Fruit fly (Drosophila melanogaster) whole organism, embryonic: ENCODE measurements around the gene CG1774.

Experiments used
- Abd-B ChIP-seq: fragments of 200-800 bp; sonication (Bioruptor generic); optimal IDR thresholded peaks from 2 replicates; lab custom pipeline; 2018; ENCODE audit warnings: missing biosample characterization, mild to moderate bottlenecking, missing genetic modification characterization, moderate library complexity
- Ada2b ChIP-seq: fragments of 200-800 bp; sonication (Bioruptor generic); IDR thresholded peaks from 2 replicates; pipeline ENCODE4 v1.3.6; 2022; ENCODE audit warnings: missing biosample characterization, missing genetic modification characterization
- Bdp1 ChIP-seq: fragments of 200-800 bp; sonication (Bioruptor generic); optimal IDR thresholded peaks from 3 replicates; lab custom pipeline; 2016; ENCODE audit warnings: missing biosample characterization, missing genetic modification characterization
- Bteb2 ChIP-seq: fragments of 200-800 bp; sonication (Bioruptor generic); optimal IDR thresholded peaks from 2 replicates; lab custom pipeline; 2016; ENCODE audit warnings: missing biosample characterization, missing genetic modification characterization
- CG11085 ChIP-seq: fragments of 200-800 bp; sonication (Bioruptor generic); IDR thresholded peaks from 2 replicates; pipeline ENCODE4 v1.3.6; 2022; ENCODE audit warnings: missing biosample characterization, missing genetic modification characterization
- CG11456 ChIP-seq: fragments of 200-800 bp; sonication (Bioruptor generic); IDR thresholded peaks from 3 replicates; pipeline ENCODE4 v1.3.6; 2022; ENCODE audit warnings: missing biosample characterization, missing genetic modification characterization
- CG12391 ChIP-seq: fragments of 200-800 bp; sonication (Bioruptor generic); optimal IDR thresholded peaks from 3 replicates; lab custom pipeline; 2018; ENCODE audit warnings: missing biosample characterization, mild to moderate bottlenecking, missing genetic modification characterization, moderate library complexity
- CG12942 ChIP-seq: fragments of 200-800 bp; sonication (Bioruptor generic); optimal IDR thresholded peaks from 3 replicates; lab custom pipeline; 2016; ENCODE audit warnings: missing biosample characterization, missing genetic modification characterization
- CG13296 ChIP-seq: fragments of 200-800 bp; sonication (Bioruptor generic); optimal IDR thresholded peaks from 3 replicates; lab custom pipeline; 2018; ENCODE audit warnings: missing biosample characterization, mild to moderate bottlenecking, missing genetic modification characterization
- CG14860 ChIP-seq: fragments of 200-800 bp; sonication (Bioruptor generic); IDR thresholded peaks from 3 replicates; pipeline ENCODE4 v1.3.6; 2022; ENCODE audit warnings: missing biosample characterization, missing genetic modification characterization; ENCODE audit not compliant: partially characterized antibody
- CG18619 ChIP-seq: fragments of 200-800 bp; sonication (Bioruptor generic); optimal IDR thresholded peaks from 3 replicates; lab custom pipeline; 2017; ENCODE audit warnings: missing biosample characterization, mild to moderate bottlenecking, missing genetic modification characterization
- CG2202 ChIP-seq: fragments of 200-800 bp; sonication (Bioruptor generic); optimal IDR thresholded peaks from 2 replicates; lab custom pipeline; 2018; ENCODE audit warnings: missing biosample characterization, mild to moderate bottlenecking, missing genetic modification characterization
- CG32772 ChIP-seq: fragments of 200-800 bp; sonication (Bioruptor generic); IDR thresholded peaks from 2 replicates; pipeline ENCODE4 v1.3.6; 2022; ENCODE audit warnings: missing biosample characterization, missing genetic modification characterization
- CG33557 ChIP-seq: fragments of 200-800 bp; sonication (Bioruptor generic); optimal IDR thresholded peaks from 2 replicates; lab custom pipeline; 2019; ENCODE audit warnings: missing biosample characterization, mild to moderate bottlenecking, missing genetic modification characterization, moderate library complexity
- CG3726 ChIP-seq: fragments of 200-800 bp; sonication (Bioruptor generic); IDR thresholded peaks from 3 replicates; pipeline ENCODE4, ENCODE4 v1.3.6; 2022; ENCODE audit warnings: missing biosample characterization, missing genetic modification characterization
- CG4730 ChIP-seq: fragments of 200-800 bp; sonication (Bioruptor generic); IDR thresholded peaks from 2 replicates; pipeline ENCODE4 v1.3.6; 2022; ENCODE audit warnings: missing biosample characterization, missing genetic modification characterization
- CG6813 ChIP-seq: fragments of 200-800 bp; sonication (Bioruptor generic); optimal IDR thresholded peaks from 2 replicates; lab custom pipeline; 2017; ENCODE audit warnings: missing biosample characterization, missing genetic modification characterization, mild to moderate bottlenecking, moderate library complexity, missing genetic modification reagents
- CG7372 ChIP-seq: fragments of 200-800 bp; sonication (Bioruptor generic); IDR thresholded peaks from 2 replicates; pipeline ENCODE4 v1.3.6; 2022; ENCODE audit warnings: missing biosample characterization, missing genetic modification characterization
- CG7987 ChIP-seq: fragments of 200-800 bp; sonication (Bioruptor generic); optimal IDR thresholded peaks from 2 replicates; lab custom pipeline; 2018; ENCODE audit warnings: missing biosample characterization, mild to moderate bottlenecking, missing genetic modification characterization, moderate library complexity
- CG8290 ChIP-seq, 3 experiments: fragments of 200-800 bp; sonication (Bioruptor generic); optimal IDR thresholded peaks; 2 replicates each; lab custom pipeline; 2016 to 2019; ENCODE audit warnings: missing biosample characterization in 3 of 3, missing genetic modification characterization in 3 of 3, mild to moderate bottlenecking in 2 of 3, moderate library complexity in 1 of 3
- CG8388 ChIP-seq: fragments of 200-800 bp; sonication (Bioruptor generic); optimal IDR thresholded peaks from 2 replicates; lab custom pipeline; 2019; ENCODE audit warnings: missing biosample characterization, mild to moderate bottlenecking, missing genetic modification characterization, moderate library complexity
- CG9609 ChIP-seq: fragments of 200-800 bp; sonication (Bioruptor generic); optimal IDR thresholded peaks from 3 replicates; lab custom pipeline; 2016; ENCODE audit warnings: missing biosample characterization, missing genetic modification characterization
- Dad ChIP-seq: fragments of 200-800 bp; sonication (Bioruptor generic); optimal IDR thresholded peaks from 3 replicates; lab custom pipeline; 2016; ENCODE audit warnings: missing biosample characterization, missing genetic modification characterization
- Dip2 ChIP-seq: fragments of 200-800 bp; sonication (Bioruptor generic); IDR thresholded peaks from 2 replicates; pipeline ENCODE4 v1.3.6; 2022; ENCODE audit warnings: missing biosample characterization, missing genetic modification characterization
- Dip3 ChIP-seq: fragments of 200-800 bp; sonication (Bioruptor generic); optimal IDR thresholded peaks from 3 replicates; lab custom pipeline; 2016; ENCODE audit warnings: missing biosample characterization, missing genetic modification characterization
- Fer3 ChIP-seq: fragments of 200-800 bp; sonication (Bioruptor generic); optimal IDR thresholded peaks from 2 replicates; lab custom pipeline; 2018; ENCODE audit warnings: missing biosample characterization, mild to moderate bottlenecking, missing genetic modification characterization, moderate library complexity
- HLH54F ChIP-seq: fragments of 200-800 bp; sonication (Bioruptor generic); optimal IDR thresholded peaks from 3 replicates; lab custom pipeline; 2016; ENCODE audit warnings: missing biosample characterization, missing genetic modification characterization
- Hr39 ChIP-seq: fragments of >200 bp; optimal IDR thresholded peaks from 2 replicates; lab custom pipeline; 2017
- NC2β ChIP-seq: fragments of 200-800 bp; sonication (Bioruptor generic); optimal IDR thresholded peaks from 2 replicates; lab custom pipeline; 2016; ENCODE audit warnings: missing biosample characterization, missing genetic modification characterization
- Oaz ChIP-seq: fragments of 200-800 bp; sonication (Bioruptor generic); IDR thresholded peaks from 2 replicates; pipeline ENCODE4 v1.3.6; 2022; ENCODE audit warnings: missing biosample characterization, missing genetic modification characterization
- PHDP ChIP-seq: fragments of 200-800 bp; sonication (Bioruptor generic); optimal IDR thresholded peaks from 3 replicates; lab custom pipeline; 2018; ENCODE audit warnings: missing biosample characterization, mild to moderate bottlenecking, missing genetic modification characterization, moderate library complexity
- Spps ChIP-seq: fragments of 200-800 bp; sonication (Bioruptor generic); optimal IDR thresholded peaks from 2 replicates; lab custom pipeline; 2018; ENCODE audit warnings: missing biosample characterization, mild to moderate bottlenecking, missing genetic modification characterization
- Sry-δ ChIP-seq: fragments of 200-800 bp; sonication (Bioruptor generic); optimal IDR thresholded peaks from 2 replicates; lab custom pipeline; 2016; ENCODE audit warnings: missing biosample characterization, missing genetic modification characterization
- Xbp1 ChIP-seq: fragments of 200-800 bp; sonication (Bioruptor generic); optimal IDR thresholded peaks from 3 replicates; lab custom pipeline; 2016; ENCODE audit warnings: missing biosample characterization, mild to moderate bottlenecking, missing genetic modification characterization
- ara ChIP-seq: fragments of 200-800 bp; sonication (Bioruptor generic); IDR thresholded peaks from 2 replicates; pipeline ENCODE4 v1.3.6; 2022; ENCODE audit warnings: missing biosample characterization, missing genetic modification characterization
- cg ChIP-seq: fragments of 200-800 bp; sonication (Bioruptor generic); optimal IDR thresholded peaks from 3 replicates; lab custom pipeline; 2019; ENCODE audit warnings: missing biosample characterization, mild to moderate bottlenecking, missing genetic modification characterization, moderate library complexity
- ci ChIP-seq: fragments of 200-800 bp; sonication (Bioruptor generic); IDR thresholded peaks from 3 replicates; pipeline ENCODE4 v1.3.6; 2022; ENCODE audit warnings: missing biosample characterization, missing genetic modification characterization
- gro ChIP-seq: fragments of 200-800 bp; sonication (Bioruptor generic); optimal IDR thresholded peaks from 2 replicates; lab custom pipeline; 2016; ENCODE audit warnings: missing biosample characterization, missing genetic modification characterization
- ham ChIP-seq: fragments of 200-800 bp; sonication (Bioruptor generic); IDR thresholded peaks from 2 replicates; pipeline ENCODE4 v1.3.6; 2022; ENCODE audit warnings: missing biosample characterization, missing genetic modification characterization
- jigr1 ChIP-seq: fragments of 200-800 bp; sonication (Bioruptor generic); IDR thresholded peaks from 3 replicates; pipeline ENCODE4 v1.3.6; 2022; ENCODE audit warnings: missing biosample characterization, missing genetic modification characterization
- lab ChIP-seq: fragments of 200-800 bp; sonication (Bioruptor generic); optimal IDR thresholded peaks from 3 replicates; lab custom pipeline; 2017; ENCODE audit warnings: missing biosample characterization, missing genetic modification characterization, mild to moderate bottlenecking, moderate library complexity, missing genetic modification reagents
- lbe ChIP-seq: fragments of 200-800 bp; sonication (Bioruptor generic); optimal IDR thresholded peaks from 2 replicates; lab custom pipeline; 2016; ENCODE audit warnings: missing biosample characterization, mild to moderate bottlenecking, missing genetic modification characterization
- nom ChIP-seq: fragments of 200-800 bp; sonication (Bioruptor generic); optimal IDR thresholded peaks from 2 replicates; lab custom pipeline; 2017; ENCODE audit warnings: missing biosample characterization, missing genetic modification characterization, mild to moderate bottlenecking, moderate library complexity, missing genetic modification reagents
- odd ChIP-seq: fragments of 200-800 bp; sonication (Bioruptor generic); optimal IDR thresholded peaks from 2 replicates; lab custom pipeline; 2017; ENCODE audit warnings: missing biosample characterization, mild to moderate bottlenecking, missing genetic modification characterization
- peb ChIP-seq: fragments of 200-800 bp; sonication (Bioruptor generic); IDR thresholded peaks from 2 replicates; pipeline ENCODE4 v1.3.6; 2022; ENCODE audit warnings: missing biosample characterization, missing genetic modification characterization
- pum ChIP-seq: fragments of 200-800 bp; sonication (Bioruptor generic); optimal IDR thresholded peaks from 2 replicates; lab custom pipeline; 2016; ENCODE audit warnings: missing biosample characterization, missing genetic modification characterization
- ranshi ChIP-seq: fragments of 200-800 bp; sonication (Bioruptor generic); IDR thresholded peaks from 2 replicates; pipeline ENCODE4 v1.3.6; 2022; ENCODE audit warnings: missing biosample characterization, missing genetic modification characterization
- row ChIP-seq: fragments of 200-800 bp; sonication (Bioruptor generic); IDR thresholded peaks from 3 replicates; pipeline ENCODE4 v1.3.6; 2022; ENCODE audit warnings: missing biosample characterization, missing genetic modification characterization
- tgo ChIP-seq: fragments of 200-800 bp; sonication (Bioruptor generic); IDR thresholded peaks from 3 replicates; pipeline ENCODE4 v1.3.6; 2022; ENCODE audit warnings: missing biosample characterization, missing genetic modification characterization
- tup ChIP-seq: fragments of 200-800 bp; sonication (Bioruptor generic); optimal IDR thresholded peaks from 2 replicates; lab custom pipeline; 2016; ENCODE audit warnings: missing biosample characterization, mild to moderate bottlenecking, missing genetic modification characterization, moderate library complexity
- twi ChIP-seq: fragments of 200-800 bp; optimal IDR thresholded peaks from 2 replicates; lab custom pipeline; 2019; ENCODE audit warnings: missing biosample characterization, mild to moderate bottlenecking, missing genetic modification characterization, moderate library complexity
- wor ChIP-seq: fragments of 200-800 bp; sonication (Bioruptor generic); IDR thresholded peaks from 2 replicates; pipeline ENCODE4 v1.3.6; 2022; ENCODE audit warnings: missing biosample characterization, missing genetic modification characterization

The CG1774 gene

DNA sequence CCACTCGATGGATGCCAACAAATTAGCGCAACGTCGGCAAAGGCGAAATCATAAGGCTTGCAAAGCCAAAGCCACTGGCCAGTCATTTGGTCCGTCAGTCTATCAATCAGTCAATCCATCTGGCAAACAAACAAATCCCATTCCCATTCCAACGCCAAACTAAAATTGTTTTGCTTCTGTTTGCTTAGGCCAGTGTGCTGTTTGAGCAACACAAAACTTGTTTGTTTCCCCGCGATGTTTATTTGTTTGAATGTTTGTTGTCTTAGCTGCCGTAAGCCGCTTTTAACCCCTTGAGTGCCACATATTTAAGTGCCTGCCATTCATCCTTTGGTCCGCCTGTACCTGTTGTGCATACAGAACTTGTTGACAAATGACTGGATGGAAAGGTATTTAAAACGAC, 41.7 kb upstream of the CG1774 start (continued):
- TF ChIP-seq nom (GFP tag; lab: Kevin White, UChicago) = no peak
- no peak for TF ChIP-seq Hr39
- TF ChIP-seq twi = peak; percentile 57
- peak; percentile 59 for TF ChIP-seq tup (GFP tag; lab: Kevin White, UChicago)
- TF ChIP-seq ham = no peak
- no peak for TF ChIP-seq Sry-δ (GFP tag; lab: Kevin White, UChicago)
- no peak for TF ChIP-seq ranshi (GFP tag; lab: Robert Waterston, UW)
- TF ChIP-seq CG8388 (GFP tag; lab: Kevin White, UChicago) = peak; percentile 44
- peak; percentile 64 for TF ChIP-seq CG8290 (GFP tag; optimal IDR thresholded peaks at IDR 0.05; lab: Kevin White, UChicago)
- peak in 1 of 2 experiments; percentile 90 for TF ChIP-seq CG8290 (tag; optimal IDR thresholded peaks at IDR 0.05; lab: Kevin White, UChicago)
- TF ChIP-seq CG6813 = peak; percentile 92
- peak; percentile 42 for TF ChIP-seq lab (GFP tag; lab: Kevin White, UChicago)
- no peak for TF ChIP-seq Oaz (GFP tag; lab: Robert Waterston, UW)
- no peak for TF ChIP-seq CG32772 (GFP tag; lab: Robert Waterston, UW)
- TF ChIP-seq wor (GFP tag; lab: Robert Waterston, UW) = no peak
- no peak for TF ChIP-seq CG13296 (GFP tag; lab: Kevin White, UChicago)
- 0 out of 2 replicates have a peak, but pooled peaks have one; percentile 12 for TF ChIP-seq peb (GFP tag; lab: Robert Waterston, UW)
- no peak for TF ChIP-seq row (GFP tag; lab: Robert Waterston, UW)
- peak; percentile 77 for TF ChIP-seq odd (GFP tag; lab: Kevin White, UChicago)
- TF ChIP-seq Dad (GFP tag; lab: Kevin White, UChicago) = no peak
- no peak for TF ChIP-seq CG11085 (GFP tag; lab: Robert Waterston, UW)
- TF ChIP-seq cg = no peak
- peak; percentile 55 for TF ChIP-seq Bdp1 (GFP tag; lab: Kevin White, UChicago)
- no peak for TF ChIP-seq Dip3
- peak; percentile 81 for TF ChIP-seq ci (GFP tag; lab: Robert Waterston, UW)
- TF ChIP-seq CG33557 (GFP tag; lab: Kevin White, UChicago) = peak; percentile 91
- TF ChIP-seq pum (GFP tag; lab: Kevin White, UChicago) = no peak
- peak; percentile 34 for TF ChIP-seq CG9609 (GFP tag; lab: Kevin White, UChicago)
- TF ChIP-seq ara (GFP tag; lab: Robert Waterston, UW) = peak; percentile 89
- peak; percentile 74 for TF ChIP-seq Spps (tag; lab: Kevin White, UChicago)
- TF ChIP-seq Dip2 = no peak
- no peak for TF ChIP-seq gro (GFP tag; lab: Kevin White, UChicago)
- TF ChIP-seq Ada2b (GFP tag; lab: Robert Waterston, UW) = no peak
- TF ChIP-seq Xbp1 (GFP tag; lab: Kevin White, UChicago) = no peak
- peak; percentile 66 for TF ChIP-seq NC2β (GFP tag; lab: Kevin White, UChicago)
- no peak for TF ChIP-seq Fer3
- TF ChIP-seq lbe (GFP tag; lab: Kevin White, UChicago) = no peak
- TF ChIP-seq Bteb2 (GFP tag; lab: Kevin White, UChicago) = no peak
- TF ChIP-seq CG7987 (GFP tag; lab: Kevin White, UChicago) = peak; percentile 74
- no peak for TF ChIP-seq CG7372 (GFP tag; lab: Robert Waterston, UW)
- TF ChIP-seq CG11456 (GFP tag; lab: Robert Waterston, UW) = no peak
- TF ChIP-seq CG4730 (GFP tag; lab: Robert Waterston, UW) = no peak
- peak; percentile 53 for TF ChIP-seq CG18619 (GFP tag; lab: Kevin White, UChicago)
- no peak for TF ChIP-seq CG3726
- no peak for TF ChIP-seq jigr1 (GFP tag; lab: Robert Waterston, UW)
- no peak for TF ChIP-seq tgo
- peak; percentile 94 for TF ChIP-seq CG2202 (tag; lab: Kevin White, UChicago)
- TF ChIP-seq CG12391 (tag; lab: Kevin White, UChicago) = peak; percentile 43
- no peak for TF ChIP-seq HLH54F (GFP tag; lab: Kevin White, UChicago)
- no peak for TF ChIP-seq CG14860
- TF ChIP-seq PHDP = no peak
- no peak for TF ChIP-seq Abd-B (GFP tag; lab: Kevin White, UChicago)
- TF ChIP-seq CG12942 (GFP tag; lab: Kevin White, UChicago) = peak; percentile 38
